Worm (Caenorhabditis elegans) whole organism, L3 larva: ENCODE measurements around the gene agt-1.

Experiments used
- ceh-28 ChIP-seq: fragments of 150-350 bp; optimal IDR thresholded peaks from 2 replicates; lab custom pipeline; 2014; ENCODE audit warnings: missing biosample characterization, missing genetic modification reagents, missing genetic modification characterization
- elt-1 ChIP-seq: fragments of 150-350 bp; optimal IDR thresholded peaks from 2 replicates; lab custom pipeline; 2014; ENCODE audit warnings: missing biosample characterization, missing genetic modification characterization
- fkh-10 ChIP-seq: sonication (generic microtip); optimal IDR thresholded peaks from 2 replicates; lab custom pipeline; 2017; ENCODE audit warnings: missing biosample characterization, missing genetic modification reagents, missing genetic modification characterization
- lin-15B ChIP-seq: fragments of 150-350 bp; optimal IDR thresholded peaks from 2 replicates; lab custom pipeline; 2014; ENCODE audit warnings: missing biosample characterization, missing genetic modification characterization
- lin-39 ChIP-seq: fragments of 150-350 bp; optimal IDR thresholded peaks from 2 replicates; lab custom pipeline; 2018; ENCODE audit warnings: missing biosample characterization, missing genetic modification reagents, missing genetic modification characterization
- mdl-1 ChIP-seq: fragments of 150-350 bp; optimal IDR thresholded peaks from 2 replicates; lab custom pipeline; 2014; ENCODE audit warnings: missing biosample characterization, missing genetic modification characterization
- nhr-76 ChIP-seq: fragments of 150-350 bp; sonication (generic microtip); optimal IDR thresholded peaks from 5 replicates; lab custom pipeline; 2014; ENCODE audit warnings: missing biosample characterization, missing genetic modification characterization
- sea-2 ChIP-seq: fragments of 150-350 bp; sonication (generic microtip); optimal IDR thresholded peaks from 4 replicates; lab custom pipeline; 2014; ENCODE audit warnings: missing biosample characterization, missing genetic modification reagents, missing genetic modification characterization
- unc-39 ChIP-seq: sonication (generic microtip); optimal IDR thresholded peaks from 4 replicates; lab custom pipeline; 2017; ENCODE audit warnings: missing biosample characterization, missing genetic modification characterization
- zag-1 ChIP-seq: fragments of 150-350 bp; optimal IDR thresholded peaks from 2 replicates; lab custom pipeline; 2014; ENCODE audit warnings: missing biosample characterization, missing genetic modification characterization
- ztf-11 ChIP-seq: fragments of 150-350 bp; optimal IDR thresholded peaks from 2 replicates; lab custom pipeline; 2014; ENCODE audit warnings: missing biosample characterization, missing genetic modification characterization

DNA sequence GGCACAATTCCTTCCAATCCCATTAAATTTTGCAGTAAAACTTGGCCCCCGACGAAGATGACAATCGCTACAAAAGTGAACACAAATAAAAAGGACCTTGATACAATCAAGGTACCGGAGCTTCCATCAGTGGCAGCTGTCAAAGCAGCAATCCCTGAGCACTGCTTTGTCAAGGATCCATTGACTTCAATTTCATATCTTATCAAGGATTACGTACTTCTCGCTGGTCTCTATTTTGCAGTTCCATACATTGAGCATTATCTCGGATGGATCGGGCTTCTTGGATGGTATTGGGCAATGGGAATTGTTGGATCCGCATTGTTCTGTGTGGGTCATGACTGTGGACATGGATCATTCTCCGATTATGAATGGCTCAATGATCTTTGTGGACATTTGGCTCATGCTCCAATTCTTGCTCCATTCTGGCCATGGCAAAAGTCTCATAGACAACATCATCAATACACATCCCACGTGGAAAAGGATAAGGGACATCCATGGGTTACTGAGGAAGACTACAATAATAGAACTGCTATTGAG is 45.3 kb downstream of the agt-1 start, which contains the start of gene fat-2:
- TF ChIP-seq nhr-76 (tag; lab: Kevin White, UChicago) (no peak), fkh-10 (GFP tag; lab: Kevin White, UChicago) (no peak), lin-15B (no peak), sea-2 (GFP tag; lab: Kevin White, UChicago) (no peak), zag-1 (tag; lab: Kevin White, UChicago) (no peak), lin-39 (tag; lab: Kevin White, UChicago) (no peak), elt-1 (tag; lab: Kevin White, UChicago) (no peak), ceh-28 (tag; lab: Kevin White, UChicago) (no peak), unc-39 (no peak), ztf-11 (tag; lab: Kevin White, UChicago) (no peak), mdl-1 (tag; lab: Kevin White, UChicago) (no peak)
